Fruit fly (Drosophila melanogaster) whole organism, larva: ENCODE data around the gene mRpL35.

Experiments
- noc ChIP-seq: fragments of 200-800 bp; sonication (Bioruptor generic); optimal IDR thresholded peaks from 3 replicates; lab custom pipeline; 2019; ENCODE audit warnings: missing biosample characterization, mild to moderate bottlenecking, missing genetic modification characterization, moderate library complexity

Gene mRpL35

DNA sequence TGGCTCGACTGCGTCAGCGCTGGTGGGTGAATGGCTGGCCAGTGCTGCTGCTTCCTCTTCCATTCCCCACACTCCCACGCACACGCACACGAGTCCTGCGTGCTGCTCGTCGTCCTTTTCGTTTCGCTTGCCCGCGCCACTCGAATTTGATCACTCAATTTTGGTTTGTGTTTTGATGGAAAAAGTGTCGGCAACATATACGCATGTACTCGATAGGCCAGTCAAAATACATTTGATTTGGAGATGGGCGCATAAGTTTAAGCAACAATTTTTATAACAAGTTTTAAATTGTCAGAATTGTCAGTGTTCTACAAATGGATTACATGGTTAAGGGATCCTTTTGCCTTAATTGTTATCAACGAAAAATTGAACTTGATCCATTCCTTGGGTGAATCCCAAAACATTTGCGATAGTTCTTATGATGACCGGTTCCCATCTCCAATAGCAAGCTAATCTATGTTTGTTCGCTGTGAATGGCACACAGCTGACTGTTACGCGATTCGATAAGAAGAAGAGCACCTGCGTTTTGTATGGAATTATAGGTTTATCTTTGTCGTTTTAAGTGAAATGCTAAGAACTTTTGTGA, at the start of gene mRpL35, which contains the start of gene Mitofilin:
Gene mRpL35, plus strand, starts transcription at position 487 of the 586 bp plus-strand sequence.
Gene Mitofilin, minus strand, starts transcription at position 295 of the 586 bp plus-strand sequence.
- TF ChIP-seq noc: no peak

DNA sequence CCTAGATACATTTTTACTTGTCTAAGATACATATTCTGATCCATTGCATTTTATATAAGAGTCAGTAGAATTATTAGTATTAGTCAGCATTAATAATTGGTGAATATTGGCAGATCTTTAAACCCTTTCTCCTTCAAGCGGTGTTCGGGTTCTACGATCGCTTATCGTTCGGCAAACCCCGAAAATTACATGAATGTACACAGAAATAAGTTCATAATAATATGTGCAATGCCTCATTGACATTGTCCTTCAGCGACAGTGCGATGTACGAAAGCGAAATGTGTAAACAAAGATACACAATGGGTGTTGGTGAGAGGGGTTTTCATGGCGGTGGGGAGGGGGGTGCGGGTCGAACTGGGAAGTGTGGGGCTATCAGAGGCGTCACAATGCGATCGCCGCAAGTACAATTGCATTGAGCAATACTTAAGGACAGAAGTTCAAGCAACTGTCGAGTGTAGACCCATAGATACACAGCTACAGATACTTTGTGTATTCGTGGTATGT, 46.9 kb upstream of the mRpL35 start:
- no peak for TF ChIP-seq noc

DNA sequence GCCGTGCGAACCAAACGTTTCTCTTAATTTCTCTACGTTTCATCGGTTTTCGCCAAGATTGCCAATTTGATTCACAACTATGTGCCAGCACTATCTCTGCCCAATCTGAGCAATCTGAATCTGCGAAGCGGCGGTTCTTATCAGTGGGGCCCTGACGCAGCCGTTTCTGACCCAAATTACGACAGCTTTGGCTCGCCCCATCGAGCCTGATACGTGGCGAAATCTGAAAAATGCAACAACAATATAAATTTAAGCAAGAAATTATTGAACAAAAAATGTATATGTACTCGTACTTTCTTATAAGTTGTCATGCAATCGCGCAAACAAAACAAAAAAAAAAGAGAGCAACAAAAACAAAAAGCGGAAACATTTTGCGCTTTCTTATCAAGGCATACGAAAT, 46.4 kb upstream of the mRpL35 start:
- TF ChIP-seq noc: no peak

DNA sequence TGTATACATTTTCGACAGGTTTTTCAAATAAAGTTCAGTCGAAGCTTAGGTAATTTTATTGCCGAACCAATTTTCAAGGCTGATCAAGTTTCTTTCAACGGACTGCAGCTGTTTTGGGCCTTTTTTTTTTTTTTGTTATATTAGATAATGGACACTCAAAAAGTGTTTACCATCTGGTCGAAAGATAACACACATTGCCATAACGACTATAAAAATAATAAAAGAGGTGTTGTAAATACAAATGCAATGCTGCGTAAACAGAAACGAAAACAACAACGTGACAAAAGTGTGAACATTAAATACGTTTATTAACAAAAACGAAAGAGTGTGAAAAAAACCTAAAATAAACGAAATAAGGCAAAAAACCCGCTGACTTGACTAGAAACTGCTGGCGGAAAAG, 45.5 kb upstream of the mRpL35 start:
- TF ChIP-seq noc: no peak

DNA sequence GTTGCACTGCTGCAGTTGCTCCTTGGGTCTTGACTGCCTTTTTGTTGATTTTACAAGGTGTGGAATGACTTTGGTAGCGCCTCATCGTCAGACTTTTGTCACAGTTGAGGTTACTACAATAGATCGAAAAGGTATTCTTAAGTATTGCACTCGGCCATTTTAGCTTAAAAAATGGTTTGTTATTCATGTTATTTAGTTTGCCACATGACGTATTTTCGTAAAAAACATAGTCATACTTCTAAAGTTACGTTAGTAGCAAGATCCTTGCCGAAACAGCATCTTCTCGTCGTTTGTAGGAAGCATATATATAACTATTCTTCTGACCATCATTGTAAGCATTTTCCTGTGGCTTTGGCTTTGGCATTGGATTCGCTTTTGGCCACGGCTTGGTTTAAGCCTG, 43.9 kb upstream of the mRpL35 start:
- no peak for TF ChIP-seq noc

DNA sequence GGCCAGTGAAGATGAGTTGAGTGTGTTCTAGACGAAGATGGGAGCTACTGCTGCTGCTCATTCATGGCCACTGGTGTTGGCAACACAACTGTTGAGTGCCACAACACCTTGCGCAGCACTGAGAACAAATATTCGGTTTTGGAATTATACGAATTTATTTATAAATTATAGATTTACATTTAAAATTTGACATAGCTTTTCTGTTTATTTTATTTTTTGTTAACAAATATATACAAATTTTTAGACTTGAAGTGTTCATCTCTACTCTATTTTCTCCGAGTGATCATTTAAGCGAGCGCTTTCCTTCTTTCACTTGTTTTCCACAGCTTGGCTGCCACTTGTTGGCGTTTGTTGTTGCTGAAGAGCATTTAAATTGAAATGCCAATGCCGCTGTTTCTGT, 35.8 kb upstream of the mRpL35 start:
- TF ChIP-seq noc: no peak

- TF ChIP-seq noc: no peak
These were observed 33.6 kb upstream of the mRpL35 start for dm6 chr3R:21989770-21990169.

DNA sequence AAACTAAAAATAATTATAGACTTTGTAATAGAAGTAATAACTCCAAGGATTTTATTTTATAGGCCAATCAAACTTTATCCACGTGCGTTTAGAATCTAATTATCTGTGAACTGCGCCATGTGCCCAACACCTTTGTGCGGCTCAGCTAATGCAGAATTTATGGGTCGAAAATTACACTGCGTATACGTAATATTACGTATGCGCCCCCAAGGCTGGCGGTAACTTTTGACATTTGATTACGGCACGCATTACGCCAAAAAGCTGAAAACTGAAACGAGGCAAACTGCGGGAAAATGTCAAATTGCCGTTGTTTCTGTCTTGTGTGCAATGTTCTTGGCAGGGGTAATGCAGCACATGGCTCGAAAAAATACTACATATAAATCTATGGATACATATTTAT, 31.7 kb upstream of the mRpL35 start:
- TF ChIP-seq noc: no peak

DNA sequence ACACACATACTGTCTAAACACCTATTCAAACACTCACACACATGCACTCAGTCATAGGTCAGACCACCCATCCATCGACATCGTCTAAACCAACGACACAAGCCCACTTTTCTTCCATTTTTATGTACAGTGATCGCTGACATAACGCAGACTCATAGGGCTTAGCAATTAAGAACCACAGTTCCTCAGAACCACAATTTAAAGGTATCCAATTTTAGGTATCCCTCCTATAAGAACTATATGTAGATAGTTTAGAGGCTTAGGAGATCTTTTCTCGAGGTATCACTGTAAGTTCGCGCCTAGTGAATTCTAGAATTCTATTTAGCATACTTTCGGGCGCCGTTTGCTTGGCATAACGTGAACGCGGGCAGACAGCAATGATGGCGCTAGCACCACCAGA, 30.4 kb upstream of the mRpL35 start:
- TF ChIP-seq noc: no peak

DNA sequence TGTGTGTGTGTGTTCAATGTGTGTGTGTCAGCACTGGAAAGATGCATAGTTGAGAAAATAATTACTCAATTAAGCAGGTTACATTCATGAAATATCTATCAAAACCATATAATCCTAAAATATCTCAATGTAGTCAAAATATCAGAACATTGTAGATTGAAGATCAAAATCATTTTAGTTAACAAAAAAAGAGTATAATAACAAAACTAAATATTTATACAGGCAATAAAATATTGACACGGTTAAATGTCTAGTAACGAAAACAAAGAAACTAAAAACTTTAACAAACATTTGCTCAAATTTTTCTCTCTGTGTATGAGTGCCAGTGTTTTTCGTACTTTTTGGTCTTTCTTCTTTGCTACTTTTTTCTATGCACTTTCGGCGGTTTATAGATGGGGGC, 24.4 kb upstream of the mRpL35 start:
- no peak for TF ChIP-seq noc

- no peak for TF ChIP-seq noc
These were observed 23.7 kb upstream of the mRpL35 start for dm6 chr3R:21999641-22000040.

- no peak for TF ChIP-seq noc
These were observed 19.8 kb upstream of the mRpL35 start for dm6 chr3R:22003508-22003907.

dm6 chr3R:22014397-22014796, 8.9 kb upstream of the mRpL35 start, which contains the start of gene Theg:
Gene Theg, plus strand, starts transcription at chr3R:22014697.
- TF ChIP-seq noc: no peak

DNA sequence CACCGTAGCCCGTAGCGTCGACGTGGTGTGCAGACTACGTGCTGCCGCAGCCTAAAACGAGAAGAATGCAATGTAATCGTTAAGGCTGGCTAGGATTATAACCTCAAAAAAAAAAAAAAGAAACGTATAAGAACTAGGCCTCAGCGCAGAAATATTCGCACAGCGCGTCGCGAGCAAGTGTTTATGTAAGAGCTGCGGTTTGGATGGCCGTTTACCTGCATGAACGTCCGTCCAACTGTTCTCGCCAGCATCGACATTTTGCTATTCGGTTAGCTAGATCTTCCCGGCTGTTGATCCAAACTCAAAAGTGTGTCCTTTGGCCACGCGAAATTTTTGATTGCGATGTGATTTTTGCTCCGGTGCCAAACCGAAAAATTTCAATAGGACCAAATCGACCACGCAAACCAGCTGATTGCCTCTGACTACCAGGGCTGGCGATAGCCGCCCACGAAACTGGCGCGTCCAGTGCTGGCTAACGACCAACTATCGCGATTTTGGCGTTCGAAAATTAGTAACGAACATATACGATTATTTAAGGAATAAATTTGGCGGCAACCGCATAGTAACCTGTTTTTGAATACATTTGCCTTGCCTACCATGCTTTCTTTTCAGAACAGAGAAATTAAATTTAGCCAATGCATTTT, 4.4 kb upstream of the mRpL35 start, which contains the start of gene Idh3b:
Gene Idh3b, minus strand, starts transcription at position 606 of the 644 bp plus-strand sequence.
- TF ChIP-seq noc: peak; percentile 11

- no peak for TF ChIP-seq noc
These were observed 704 bp upstream of the mRpL35 start for dm6 chr3R:22022623-22023022.

- TF ChIP-seq noc: no peak
These were observed 2.0 kb downstream of the mRpL35 start, which contains the start of gene CG6028 for dm6 chr3R:22025320-22025719. Gene CG6028, minus strand, starts transcription at chr3R:22025506.

- peak; percentile 87 for TF ChIP-seq noc
These were observed 3.8 kb downstream of the mRpL35 start, which contains the start of the genes Cchl and ND-42 for dm6 chr3R:22026922-22027742. Gene Cchl, minus strand, starts transcription at chr3R:22027480. Gene ND-42, plus strand, starts transcription at chr3R:22027709.
